Worm (Caenorhabditis elegans) whole organism, L1 larva: ENCODE data around the gene flp-23.

ENCODE experiments used
- C34B4.2 ChIP-seq: sonication (generic microtip); optimal IDR thresholded peaks from 2 replicates; lab custom pipeline; 2017; ENCODE audit warnings: mild to moderate bottlenecking, missing genetic modification characterization, missing compliant biosample characterization
- aha-1 ChIP-seq: fragments of 150-350 bp; optimal IDR thresholded peaks from 2 replicates; lab custom pipeline; 2014; ENCODE audit warnings: missing biosample characterization, missing genetic modification characterization
- aly-2 ChIP-seq: fragments of 150-350 bp; optimal IDR thresholded peaks from 2 replicates; lab custom pipeline; 2014; ENCODE audit warnings: missing biosample characterization, missing genetic modification characterization
- ama-1 ChIP-seq: fragments of 150-350 bp; optimal IDR thresholded peaks from 2 replicates; lab custom pipeline; 2014
- blmp-1 ChIP-seq: fragments of 150-350 bp; optimal IDR thresholded peaks from 2 replicates; lab custom pipeline; 2014; ENCODE audit warnings: missing biosample characterization, missing genetic modification characterization
- ceh-8 ChIP-seq: fragments of 200-800 bp; sonication (Bioruptor generic); optimal IDR thresholded peaks from 2 replicates; lab custom pipeline; 2018; ENCODE audit warnings: mild to moderate bottlenecking, missing genetic modification characterization, moderate library complexity, missing compliant biosample characterization
- efl-1 ChIP-seq, 4 experiments: fragments of 150-350 bp; optimal IDR thresholded peaks in 3 of 4; peaks in 1 of 4; 1 replicate in 1 of 4; 2 replicates in 3 of 4; lab custom pipeline; 2014; ENCODE audit warnings: missing biosample characterization in 2 of 4, missing genetic modification characterization in 2 of 4, missing genetic modification reagents in 2 of 4
- egl-27 ChIP-seq, 2 experiments: fragments of 150-350 bp in 1 of 2; sonication (generic microtip); optimal IDR thresholded peaks; 3 replicates each; lab custom pipeline; 2017 to 2018; ENCODE audit warnings: missing biosample characterization in 2 of 2, missing genetic modification characterization in 2 of 2, missing genetic modification reagents in 2 of 2
- elt-2 ChIP-seq: sonication (generic microtip); optimal IDR thresholded peaks from 2 replicates; lab custom pipeline; 2016; ENCODE audit warnings: missing genetic modification characterization, mild to moderate bottlenecking, inconsistent platforms, missing compliant biosample characterization, missing genetic modification reagents
- elt-3 ChIP-seq, 6 experiments: fragments of 150-350 bp in 1 of 6; sonication (generic microtip); optimal IDR thresholded peaks; 2 replicates each; lab custom pipeline; 2017 to 2018; ENCODE audit warnings: missing biosample characterization in 6 of 6, missing genetic modification characterization in 6 of 6, inconsistent platforms in 1 of 6
- ets-5 ChIP-seq: fragments of 200-800 bp; sonication (Bioruptor generic); IDR thresholded peaks from 2 replicates; pipeline ENCODE4 v1.3.6; 2022; ENCODE audit warnings: missing genetic modification characterization, missing compliant biosample characterization
- fkh-10 ChIP-seq: sonication (generic microtip); optimal IDR thresholded peaks from 2 replicates; lab custom pipeline; 2017; ENCODE audit warnings: missing biosample characterization, missing genetic modification reagents, missing genetic modification characterization
- fkh-8 ChIP-seq: sonication (generic microtip); optimal IDR thresholded peaks from 2 replicates; lab custom pipeline; 2016; ENCODE audit warnings: mild to moderate bottlenecking, missing genetic modification characterization, missing compliant biosample characterization
- fos-1 ChIP-seq: fragments of 150-350 bp; optimal IDR thresholded peaks from 2 replicates; lab custom pipeline; 2014; ENCODE audit warnings: missing biosample characterization, missing genetic modification characterization
- grh-1 ChIP-seq: fragments of 200-800 bp; sonication (Bioruptor generic); IDR thresholded peaks from 2 replicates; pipeline ENCODE4 v1.3.6; 2022; ENCODE audit warnings: missing genetic modification reagents, missing genetic modification characterization, missing compliant biosample characterization
- hlh-17 ChIP-seq: fragments of 200-800 bp; sonication (Bioruptor generic); optimal IDR thresholded peaks from 2 replicates; lab custom pipeline; 2018; ENCODE audit warnings: missing genetic modification characterization, mild to moderate bottlenecking, missing compliant biosample characterization, moderate library complexity, borderline replicate concordance
- hlh-4 ChIP-seq: sonication (generic microtip); optimal IDR thresholded peaks from 2 replicates; lab custom pipeline; 2016; ENCODE audit warnings: mild to moderate bottlenecking, missing genetic modification characterization, missing compliant biosample characterization
- hpl-2 ChIP-seq: fragments of 150-350 bp; optimal IDR thresholded peaks from 2 replicates; lab custom pipeline; 2014; ENCODE audit warnings: missing biosample characterization, missing genetic modification reagents, missing genetic modification characterization
- irx-1 ChIP-seq: sonication (generic microtip); optimal IDR thresholded peaks from 2 replicates; lab custom pipeline; 2016; ENCODE audit warnings: missing genetic modification characterization, missing compliant biosample characterization
- jun-1 ChIP-seq: fragments of 150-350 bp; optimal IDR thresholded peaks from 2 replicates; lab custom pipeline; 2014; ENCODE audit warnings: missing biosample characterization, missing genetic modification reagents, missing genetic modification characterization
- lin-13 ChIP-seq: fragments of 150-350 bp; optimal IDR thresholded peaks from 2 replicates; lab custom pipeline; 2014; ENCODE audit warnings: missing biosample characterization, missing genetic modification reagents, missing genetic modification characterization
- lin-14 ChIP-seq: fragments of 200-800 bp; sonication (Bioruptor generic); optimal IDR thresholded peaks from 2 replicates; lab custom pipeline; 2018; ENCODE audit warnings: mild to moderate bottlenecking, missing genetic modification characterization, moderate library complexity, missing compliant biosample characterization
- lin-15B ChIP-seq: fragments of 150-350 bp; sonication (generic microtip); optimal IDR thresholded peaks from 3 replicates; lab custom pipeline; 2014; ENCODE audit warnings: missing biosample characterization, missing genetic modification characterization
- lin-35 ChIP-seq, 2 experiments: fragments of 150-350 bp; optimal IDR thresholded peaks; 2 replicates each; lab custom pipeline; 2014; ENCODE audit warnings: missing biosample characterization in 2 of 2, missing genetic modification characterization in 2 of 2, missing genetic modification reagents in 2 of 2
- lir-3 ChIP-seq: sonication (generic microtip); optimal IDR thresholded peaks from 2 replicates; lab custom pipeline; 2016; ENCODE audit warnings: mild to moderate bottlenecking, missing genetic modification characterization, moderate library complexity, missing compliant biosample characterization; ENCODE audit not compliant: poor library complexity
- mdl-1 ChIP-seq, 2 experiments: fragments of 150-350 bp; optimal IDR thresholded peaks; 2 replicates each; lab custom pipeline; 2014 to 2017; ENCODE audit warnings: missing biosample characterization in 2 of 2, missing genetic modification characterization in 2 of 2, inconsistent platforms in 1 of 2
- mef-2 ChIP-seq: fragments of 150-350 bp; optimal IDR thresholded peaks from 2 replicates; lab custom pipeline; 2014; ENCODE audit warnings: missing biosample characterization, missing genetic modification characterization
- mep-1 ChIP-seq: fragments of 150-350 bp; optimal IDR thresholded peaks from 2 replicates; lab custom pipeline; 2014; ENCODE audit warnings: missing biosample characterization, missing genetic modification characterization
- nhr-237 ChIP-seq: fragments of 150-350 bp; optimal IDR thresholded peaks from 2 replicates; lab custom pipeline; 2014; ENCODE audit warnings: missing biosample characterization, missing genetic modification characterization
- nhr-47 ChIP-seq: sonication (generic microtip); optimal IDR thresholded peaks from 2 replicates; lab custom pipeline; 2016; ENCODE audit warnings: mild to moderate bottlenecking, missing genetic modification characterization, moderate library complexity, missing compliant biosample characterization
- nhr-76 ChIP-seq: sonication (generic microtip); optimal IDR thresholded peaks from 2 replicates; lab custom pipeline; 2017; ENCODE audit warnings: missing biosample characterization, missing genetic modification characterization
- nhr-77 ChIP-seq: fragments of 150-350 bp; optimal IDR thresholded peaks from 2 replicates; lab custom pipeline; 2014; ENCODE audit warnings: missing biosample characterization, missing genetic modification characterization
- nhr-90 ChIP-seq: sonication (generic microtip); optimal IDR thresholded peaks from 2 replicates; lab custom pipeline; 2016; ENCODE audit warnings: mild to moderate bottlenecking, missing genetic modification characterization, missing compliant biosample characterization; ENCODE audit not compliant: poor library complexity
- pqm-1 ChIP-seq: sonication (generic microtip); optimal IDR thresholded peaks from 3 replicates; lab custom pipeline; 2017; ENCODE audit warnings: missing biosample characterization, missing genetic modification characterization
- sox-4 ChIP-seq: sonication (generic microtip); optimal IDR thresholded peaks from 2 replicates; lab custom pipeline; 2016; ENCODE audit warnings: missing genetic modification characterization, missing compliant biosample characterization
- sptf-1 ChIP-seq: fragments of 150-350 bp; optimal IDR thresholded peaks from 2 replicates; lab custom pipeline; 2014; ENCODE audit warnings: missing biosample characterization, missing genetic modification characterization
- sup-37 ChIP-seq: fragments of 200-800 bp; sonication (Bioruptor generic); optimal IDR thresholded peaks from 2 replicates; lab custom pipeline; 2018; ENCODE audit warnings: mild to moderate bottlenecking, missing genetic modification characterization, missing compliant biosample characterization
- swsn-7 ChIP-seq: sonication (generic microtip); optimal IDR thresholded peaks from 2 replicates; lab custom pipeline; 2016; ENCODE audit warnings: missing genetic modification characterization, missing compliant biosample characterization
- tbx-2 ChIP-seq: sonication (generic microtip); optimal IDR thresholded peaks from 2 replicates; lab custom pipeline; 2016; ENCODE audit warnings: missing genetic modification characterization, missing compliant biosample characterization
- unc-130 ChIP-seq: fragments of 150-350 bp; optimal IDR thresholded peaks from 2 replicates; lab custom pipeline; 2017; ENCODE audit warnings: missing biosample characterization, missing genetic modification characterization, inconsistent platforms
- unc-62 ChIP-seq: fragments of 150-350 bp; optimal IDR thresholded peaks from 2 replicates; lab custom pipeline; 2014; ENCODE audit warnings: missing biosample characterization, missing genetic modification reagents, missing genetic modification characterization
- vab-15 ChIP-seq: sonication (generic microtip); optimal IDR thresholded peaks from 2 replicates; lab custom pipeline; 2017; ENCODE audit warnings: missing genotype, mild to moderate bottlenecking, missing genetic modification characterization, missing compliant biosample characterization
- xbp-1 ChIP-seq: sonication (generic microtip); optimal IDR thresholded peaks from 2 replicates; lab custom pipeline; 2016; ENCODE audit warnings: missing genetic modification characterization, missing compliant biosample characterization
- zag-1 ChIP-seq: fragments of 150-350 bp; optimal IDR thresholded peaks from 2 replicates; lab custom pipeline; 2014; ENCODE audit warnings: missing biosample characterization, missing genetic modification characterization
- zip-4 ChIP-seq: fragments of 200-800 bp; sonication (Bioruptor generic); optimal IDR thresholded peaks from 2 replicates; lab custom pipeline; 2018; ENCODE audit warnings: mild to moderate bottlenecking, missing genetic modification characterization, moderate library complexity, missing compliant biosample characterization
- ztf-11 ChIP-seq, 2 experiments: sonication (generic microtip); optimal IDR thresholded peaks; 2 replicates each; lab custom pipeline; 2016 to 2017; ENCODE audit warnings: missing genetic modification characterization in 2 of 2, missing biosample characterization in 1 of 2, missing compliant biosample characterization in 1 of 2

Gene flp-23

ce11 chrIII:8650235-8650817, at the start of gene flp-23 (continued):
- TF ChIP-seq sup-37 (GFP tag; lab: Kevin White, UChicago) (no peak), swsn-7 (tag; lab: Kevin White, UChicago) (peak; percentile 48), egl-27 (tag; optimal IDR thresholded peaks at IDR 0.05; lab: Kevin White, UChicago) (no peak), nhr-90 (tag; lab: Kevin White, UChicago) (peak; percentile 22), unc-62 (GFP tag; lab: Kevin White, UChicago) (no peak), vab-15 (tag; lab: Kevin White, UChicago) (no peak), mdl-1 (tag; optimal IDR thresholded peaks at IDR 0.05; lab: Kevin White, UChicago) (peak in 1 of 2 experiments; percentile 23), ztf-11 (tag; optimal IDR thresholded peaks at IDR 0.05; lab: Kevin White, UChicago) (no peak), hlh-4 (tag; lab: Kevin White, UChicago) (no peak), grh-1 (GFP tag; lab: Robert Waterston, UW) (no peak), ceh-8 (GFP tag; lab: Kevin White, UChicago) (no peak), nhr-76 (no peak), zag-1 (tag; lab: Kevin White, UChicago) (no peak), fos-1 (tag; lab: Kevin White, UChicago) (no peak), lin-14 (GFP tag; lab: Kevin White, UChicago) (peak; percentile 52), tbx-2 (tag; lab: Kevin White, UChicago) (peak; percentile 28), hlh-17 (GFP tag; lab: Kevin White, UChicago) (no peak), lin-15B (tag; lab: Kevin White, UChicago) (no peak), pqm-1 (no peak), fkh-10 (GFP tag; lab: Kevin White, UChicago) (no peak), aha-1 (tag; lab: Kevin White, UChicago) (no peak), mep-1 (peak; percentile 20), hpl-2 (GFP tag; lab: Kevin White, UChicago) (no peak), nhr-47 (tag; lab: Kevin White, UChicago) (no peak), aly-2 (no peak), sox-4 (no peak), lin-35 (GFP tag; optimal IDR thresholded peaks at IDR 0.05; lab: Kevin White, UChicago) (peak; percentile 2 to 36), lin-13 (GFP tag; lab: Kevin White, UChicago) (peak; percentile 1), efl-1 (optimal IDR thresholded peaks at IDR 0.05; lab: Kevin White, UChicago) (peak; percentile 19 to 34), efl-1 (GFP tag; optimal IDR thresholded peaks at IDR 0.05 in 1 of 2; lab: Kevin White, UChicago) (peak in 1 of 2 experiments; percentile 33), xbp-1 (tag; lab: Kevin White, UChicago) (peak; percentile 34)

- TF ChIP-seq blmp-1, result peak; percentile 93
- no peak for TF ChIP-seq C34B4.2 (tag; lab: Kevin White, UChicago)
- no peak for TF ChIP-seq irx-1
- TF ChIP-seq fos-1 (tag; lab: Kevin White, UChicago), result no peak
- TF ChIP-seq mef-2 (tag; lab: Kevin White, UChicago), result no peak
- TF ChIP-seq nhr-76, result no peak
Observed at ce11 chrIII:8602148-8602547, 48.4 kb upstream of the flp-23 start.

ce11 chrIII:8605532-8605931, 45.0 kb upstream of the flp-23 start, which contains the start of gene C06E1.1:
TSS of gene C06E1.1 (plus strand) at chrIII:8605832.
- TF ChIP-seq fkh-8 (tag; lab: Kevin White, UChicago) (no peak), nhr-237 (tag; lab: Kevin White, UChicago) (no peak), unc-130 (no peak), elt-2 (no peak), swsn-7 (tag; lab: Kevin White, UChicago) (no peak), zip-4 (no peak), blmp-1 (no peak), nhr-77 (tag; lab: Kevin White, UChicago) (no peak), jun-1 (tag; lab: Kevin White, UChicago) (no peak), lir-3 (no peak), elt-3 (tag; optimal IDR thresholded peaks at IDR 0.05; lab: Kevin White, UChicago) (no peak), ets-5 (GFP tag; lab: Robert Waterston, UW) (no peak), sptf-1 (tag; lab: Kevin White, UChicago) (no peak), ama-1 (lab: Kevin White, UChicago) (no peak)
- TF ChIP-seq, all 84 proteins: peak for 0
